Worm (Caenorhabditis elegans) whole organism, midembryonic: Measurements from ENCODE around the gene T07G12.5.

ENCODE experiments used
- T22C8.4 ChIP-seq: fragments of 200-800 bp; sonication (Bioruptor generic); IDR thresholded peaks from 2 replicates; pipeline ENCODE4 v1.3.6; 2022; ENCODE audit warnings: missing genetic modification characterization, missing compliant biosample characterization
- cog-1 ChIP-seq: sonication (generic microtip); optimal IDR thresholded peaks from 2 replicates; lab custom pipeline; 2016; ENCODE audit warnings: missing genetic modification characterization, missing compliant biosample characterization
- flt-1 ChIP-seq: fragments of 200-800 bp; sonication (Bioruptor generic); IDR thresholded peaks from 2 replicates; pipeline ENCODE4 v1.3.6; 2022; ENCODE audit warnings: missing genetic modification characterization, missing compliant biosample characterization
- klf-2 ChIP-seq: fragments of 200-800 bp; sonication (Bioruptor generic); conservative IDR thresholded peaks from 2 replicates; pipeline ENCODE4 v1.3.6; 2022; ENCODE audit warnings: missing genetic modification reagents, missing genetic modification characterization, missing compliant biosample characterization
- med-1 ChIP-seq: sonication (generic microtip); optimal IDR thresholded peaks from 2 replicates; lab custom pipeline; 2017; ENCODE audit warnings: missing genetic modification characterization, mild to moderate bottlenecking, missing compliant biosample characterization, antibody characterized with exemption, missing genetic modification reagents; ENCODE audit not compliant: insufficient read depth
- ref-1 ChIP-seq: fragments of 200-800 bp; sonication (Bioruptor generic); conservative IDR thresholded peaks from 2 replicates; pipeline ENCODE4 v1.3.6; 2022; ENCODE audit warnings: missing genetic modification reagents, missing genetic modification characterization, missing compliant biosample characterization
- tab-1 ChIP-seq: fragments of 200-800 bp; sonication (Bioruptor generic); IDR thresholded peaks from 2 replicates; pipeline ENCODE4 v1.3.6; 2022; ENCODE audit warnings: missing genetic modification characterization, missing compliant biosample characterization
- ztf-23 ChIP-seq: fragments of 200-800 bp; sonication (Bioruptor generic); IDR thresholded peaks from 2 replicates; pipeline ENCODE4 v1.3.6; 2022; ENCODE audit warnings: missing genetic modification reagents, missing genetic modification characterization, missing compliant biosample characterization
- ztf-29 ChIP-seq: fragments of 200-800 bp; sonication (Bioruptor generic); IDR thresholded peaks from 2 replicates; pipeline ENCODE4 v1.3.6; 2022; ENCODE audit warnings: missing genetic modification reagents, missing genetic modification characterization, missing compliant biosample characterization

The T07G12.5 gene

ce11 chrIV:10518652-10519051 lies 26.3 kb downstream of the T07G12.5 start:
- TF ChIP-seq klf-2 (GFP tag; lab: Robert Waterston, UW), result no peak
- TF ChIP-seq flt-1 (GFP tag; lab: Robert Waterston, UW), result no peak
- TF ChIP-seq med-1 (GFP tag; lab: Kevin White, UChicago), result no peak
- no peak for TF ChIP-seq tab-1 (GFP tag; lab: Robert Waterston, UW)
- TF ChIP-seq cog-1 (tag; lab: Kevin White, UChicago), result no peak
- no peak for TF ChIP-seq ref-1 (GFP tag; lab: Robert Waterston, UW)
- TF ChIP-seq T22C8.4 (GFP tag; lab: Robert Waterston, UW), result no peak
- no peak for TF ChIP-seq ztf-29 (GFP tag; lab: Robert Waterston, UW)
- TF ChIP-seq ztf-23, result no peak

- TF ChIP-seq med-1 (GFP tag; lab: Kevin White, UChicago), result no peak
Observed at ce11 chrIV:10515128-10515527, 29.8 kb downstream of the T07G12.5 start, which contains the start of gene C02F4.4. Gene C02F4.4 (minus strand): TSS chrIV:10515228.

DNA sequence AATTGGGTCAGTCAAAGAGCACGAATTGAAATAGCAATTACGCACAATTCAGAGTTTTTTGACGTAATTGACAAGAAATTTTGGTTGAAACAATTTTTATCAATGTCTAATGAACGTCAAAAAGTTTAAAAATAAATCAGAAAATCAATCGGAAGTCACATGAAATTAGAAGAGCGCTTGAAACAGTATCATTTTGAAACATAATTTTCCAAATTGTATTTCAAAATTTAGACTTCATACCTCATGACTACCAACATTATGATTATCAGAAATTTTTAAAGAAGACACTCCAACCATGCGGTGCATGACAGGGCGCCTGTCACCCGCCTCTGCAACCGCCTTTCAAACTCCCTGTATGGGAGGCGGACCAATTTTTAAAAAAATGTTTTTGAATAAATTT lies 31.7 kb downstream of the T07G12.5 start:
- TF ChIP-seq cog-1 (tag; lab: Kevin White, UChicago) (no peak), ref-1 (GFP tag; lab: Robert Waterston, UW) (no peak), ztf-23 (no peak), ztf-29 (GFP tag; lab: Robert Waterston, UW) (no peak), T22C8.4 (GFP tag; lab: Robert Waterston, UW) (no peak), klf-2 (GFP tag; lab: Robert Waterston, UW) (no peak), flt-1 (GFP tag; lab: Robert Waterston, UW) (no peak), tab-1 (GFP tag; lab: Robert Waterston, UW) (no peak)

DNA sequence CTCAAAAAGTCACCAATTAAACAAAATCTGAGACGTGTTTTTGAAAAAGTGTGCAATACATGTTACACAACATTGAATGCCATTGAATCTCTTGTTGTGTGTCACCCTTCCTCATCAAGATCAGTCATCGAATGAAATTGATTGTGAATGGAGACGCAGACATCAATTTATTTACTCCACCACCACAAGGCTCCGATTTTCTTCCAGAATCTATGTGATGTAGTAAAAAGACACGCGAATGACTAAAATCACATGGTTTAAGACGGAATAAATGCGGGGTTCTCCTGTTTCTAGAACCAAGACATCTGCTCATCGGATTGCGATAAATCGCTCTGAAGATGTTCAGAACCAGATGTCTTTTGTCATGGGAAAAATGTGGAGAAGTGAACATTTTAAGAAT lies 32.2 kb downstream of the T07G12.5 start:
- TF ChIP-seq med-1 (GFP tag; lab: Kevin White, UChicago) (no peak), ztf-23 (no peak)

- TF ChIP-seq cog-1 (tag; lab: Kevin White, UChicago), result no peak
- TF ChIP-seq ztf-23, result no peak
- no peak for TF ChIP-seq ref-1 (GFP tag; lab: Robert Waterston, UW)
- no peak for TF ChIP-seq med-1 (GFP tag; lab: Kevin White, UChicago)
- no peak for TF ChIP-seq tab-1 (GFP tag; lab: Robert Waterston, UW)
- no peak for TF ChIP-seq ztf-29 (GFP tag; lab: Robert Waterston, UW)
- no peak for TF ChIP-seq klf-2 (GFP tag; lab: Robert Waterston, UW)
- no peak for TF ChIP-seq flt-1 (GFP tag; lab: Robert Waterston, UW)
- TF ChIP-seq T22C8.4 (GFP tag; lab: Robert Waterston, UW), result no peak
Observed at ce11 chrIV:10511432-10511831, 33.5 kb downstream of the T07G12.5 start.

DNA sequence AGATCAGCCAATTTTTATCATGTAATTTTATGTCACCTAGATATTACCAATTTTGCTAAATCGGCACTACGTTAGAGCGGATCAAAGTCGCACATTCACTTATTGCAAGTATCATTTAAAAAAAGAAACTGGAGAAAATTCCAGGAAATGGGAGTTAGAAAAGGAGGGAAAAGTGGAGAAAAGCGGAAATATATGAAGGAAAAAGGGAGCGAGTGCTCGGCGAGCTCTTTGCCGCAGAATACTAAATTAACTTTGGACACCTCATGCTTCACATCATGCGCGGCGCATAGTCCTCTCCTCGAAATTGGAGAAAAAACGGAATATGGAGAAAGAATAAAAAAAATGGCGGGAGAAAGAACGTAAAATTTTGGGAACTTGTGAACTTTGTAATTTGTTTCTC lies 37.4 kb downstream of the T07G12.5 start:
- TF ChIP-seq med-1 (GFP tag; lab: Kevin White, UChicago), result no peak
- TF ChIP-seq tab-1 (GFP tag; lab: Robert Waterston, UW), result no peak
- TF ChIP-seq ztf-23, result no peak
- no peak for TF ChIP-seq klf-2 (GFP tag; lab: Robert Waterston, UW)

ce11 chrIV:10506016-10506415 lies 38.9 kb downstream of the T07G12.5 start:
- TF ChIP-seq ztf-29 (GFP tag; lab: Robert Waterston, UW) (no peak), klf-2 (GFP tag; lab: Robert Waterston, UW) (no peak), med-1 (GFP tag; lab: Kevin White, UChicago) (no peak), ztf-23 (no peak), ref-1 (GFP tag; lab: Robert Waterston, UW) (no peak), T22C8.4 (GFP tag; lab: Robert Waterston, UW) (no peak), tab-1 (GFP tag; lab: Robert Waterston, UW) (no peak), flt-1 (GFP tag; lab: Robert Waterston, UW) (no peak), cog-1 (tag; lab: Kevin White, UChicago) (no peak)

ce11 chrIV:10505016-10505415 lies 39.9 kb downstream of the T07G12.5 start:
- no peak for TF ChIP-seq med-1 (GFP tag; lab: Kevin White, UChicago)
- TF ChIP-seq ztf-23, result no peak
- 0 out of 2 replicates have a peak, but pooled peaks have one; percentile 11 for TF ChIP-seq flt-1 (GFP tag; lab: Robert Waterston, UW)

- TF ChIP-seq T22C8.4 (GFP tag; lab: Robert Waterston, UW), result peak; percentile 75
- TF ChIP-seq cog-1 (tag; lab: Kevin White, UChicago), result peak; percentile 38
- no peak for TF ChIP-seq ztf-29 (GFP tag; lab: Robert Waterston, UW)
Observed at ce11 chrIV:10503750-10504232, 41.1 kb downstream of the T07G12.5 start.

ce11 chrIV:10502345-10502744 lies 42.6 kb downstream of the T07G12.5 start:
- TF ChIP-seq klf-2 (GFP tag; lab: Robert Waterston, UW), result no peak
- TF ChIP-seq cog-1 (tag; lab: Kevin White, UChicago), result no peak
- TF ChIP-seq T22C8.4 (GFP tag; lab: Robert Waterston, UW), result no peak
- no peak for TF ChIP-seq ztf-29 (GFP tag; lab: Robert Waterston, UW)
- no peak for TF ChIP-seq med-1 (GFP tag; lab: Kevin White, UChicago)
- no peak for TF ChIP-seq flt-1 (GFP tag; lab: Robert Waterston, UW)
- no peak for TF ChIP-seq tab-1 (GFP tag; lab: Robert Waterston, UW)
- no peak for TF ChIP-seq ztf-23
- TF ChIP-seq ref-1 (GFP tag; lab: Robert Waterston, UW), result no peak
